Worm (Caenorhabditis elegans): ENCODE results near the gene F59E12.3.
A peak's percentile ranks its signal among the peaks of the same experiment; 100 is the strongest.

F59E12.3 gene

DNA sequence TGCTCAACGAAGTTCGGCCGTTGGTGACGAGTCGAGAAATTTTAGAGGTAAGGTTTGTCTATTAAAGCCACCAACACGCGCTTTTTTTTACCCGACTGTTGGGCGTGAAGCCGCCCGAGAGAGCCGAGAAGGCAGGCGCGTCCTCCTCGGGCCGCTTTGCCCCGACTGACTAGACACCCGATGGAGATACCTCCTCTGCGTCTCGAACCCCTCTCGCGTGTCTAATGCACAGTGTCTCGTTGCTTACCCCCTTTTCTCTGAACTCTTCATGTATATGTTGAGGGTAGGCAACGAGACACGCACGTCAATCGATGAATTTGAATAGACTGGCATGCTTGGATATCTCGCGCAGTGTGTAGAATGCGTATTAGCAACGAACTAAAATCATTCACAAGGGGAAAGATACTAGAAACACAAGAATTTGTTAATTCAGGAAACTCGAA lies 23.6 kb downstream of the F59E12.3 start:
- TF ChIP-seq nhr-11 (tag; optimal IDR thresholded peaks at IDR 0.05) (no peak), unc-62 (GFP tag; optimal IDR thresholded peaks at IDR 0.05) (no peak), F13H6.1 (tag; optimal IDR thresholded peaks at IDR 0.05) (peak; percentile 90), nhr-129 (tag; optimal IDR thresholded peaks at IDR 0.05) (peak; percentile 95), zag-1 (tag; optimal IDR thresholded peaks at IDR 0.05) (peak; percentile 93), unc-39 (tag; optimal IDR thresholded peaks at IDR 0.05) (no peak), ztf-4 (tag; optimal IDR thresholded peaks at IDR 0.05) (peak; percentile 98), dmd-4 (tag; optimal IDR thresholded peaks at IDR 0.05) (no peak), ceh-16 (tag; optimal IDR thresholded peaks at IDR 0.05) (peak; percentile 76), peb-1 (tag; optimal IDR thresholded peaks at IDR 0.05) (no peak), Y55F3AM.14 (GFP tag; optimal IDR thresholded peaks at IDR 0.05) (peak; percentile 95), nhr-25 (tag; optimal IDR thresholded peaks at IDR 0.05) (peak; percentile 45), unc-55 (GFP tag; optimal IDR thresholded peaks at IDR 0.05) (peak; percentile 63), gmeb-1 (tag; optimal IDR thresholded peaks at IDR 0.05) (peak; percentile 60), skn-1 (tag; optimal IDR thresholded peaks at IDR 0.05) (no peak), nhr-12 (tag; optimal IDR thresholded peaks at IDR 0.05) (no peak), sma-3 (GFP tag; optimal IDR thresholded peaks at IDR 0.05) (peak; percentile 74), ceh-82 (tag; optimal IDR thresholded peaks at IDR 0.05) (peak; percentile 80), blmp-1 (tag; optimal IDR thresholded peaks at IDR 0.05; ENCODE audit: insufficient read depth) (peak; percentile 15), ztf-1 (GFP tag; conservative IDR thresholded peaks at IDR 0.05) (0 out of 2 replicates have a peak, but pooled peaks have one; percentile 61), mdl-1 (tag; optimal IDR thresholded peaks at IDR 0.05) (peak; percentile 57 to 79), sma-9 (GFP tag; optimal IDR thresholded peaks at IDR 0.05) (peak; percentile 86), sma-9 (tag; optimal IDR thresholded peaks at IDR 0.05) (no peak), nhr-77 (tag; optimal IDR thresholded peaks at IDR 0.05) (no peak), nhr-6 (tag; optimal IDR thresholded peaks at IDR 0.05) (peak; percentile 80), lin-13 (GFP tag; optimal IDR thresholded peaks at IDR 0.05) (peak; percentile 91), nhr-10 (tag; optimal IDR thresholded peaks at IDR 0.05) (no peak), nhr-23 (tag; optimal IDR thresholded peaks at IDR 0.05) (no peak), elt-3 (tag; optimal IDR thresholded peaks at IDR 0.05) (no peak), ZK546.5 (tag; optimal IDR thresholded peaks at IDR 0.05) (no peak), crh-2 (tag; optimal IDR thresholded peaks at IDR 0.05) (peak; percentile 84), mbf-1 (tag; optimal IDR thresholded peaks at IDR 0.05) (no peak), ama-1 (optimal IDR thresholded peaks at IDR 0.05) (peak; percentile 99), lin-11 (tag; optimal IDR thresholded peaks at IDR 0.05) (peak; percentile 96), alr-1 (tag; optimal IDR thresholded peaks at IDR 0.05) (no peak), lin-39 (tag; optimal IDR thresholded peaks at IDR 0.05) (peak; percentile 58), nhr-237 (tag; optimal IDR thresholded peaks at IDR 0.05) (no peak), lsy-2 (tag; optimal IDR thresholded peaks at IDR 0.05) (peak; percentile 74 to 86), elt-1 (tag; optimal IDR thresholded peaks at IDR 0.05) (no peak), sem-4 (tag; optimal IDR thresholded peaks at IDR 0.05) (peak; percentile 61), aly-2 (tag; optimal IDR thresholded peaks at IDR 0.05) (no peak), ztf-11 (tag; optimal IDR thresholded peaks at IDR 0.05) (peak; percentile 50), snpc-4 (tag; optimal IDR thresholded peaks at IDR 0.05) (peak; percentile 66), C34F6.9 (tag; optimal IDR thresholded peaks at IDR 0.05) (peak; percentile 86), egl-27 (tag; optimal IDR thresholded peaks at IDR 0.05) (peak; percentile 58), mab-5 (tag; optimal IDR thresholded peaks at IDR 0.05) (peak; percentile 77), fos-1 (tag; optimal IDR thresholded peaks at IDR 0.05) (peak; percentile 72), R02D3.7 (tag; optimal IDR thresholded peaks at IDR 0.05) (no peak), nhr-21 (tag; optimal IDR thresholded peaks at IDR 0.05) (peak; percentile 88)
